Fruit fly (Drosophila melanogaster): ENCODE measurements around the gene Abcd3.

Gene Abcd3

dm6 chrX:19762167-19762566 lies 11.6 kb downstream of the Abcd3 start (continued):
- TF ChIP-seq HmgZ (tag; optimal IDR thresholded peaks at IDR 0.05), result peak; percentile 49
- peak; percentile 65 for TF ChIP-seq bbx (GFP tag; IDR thresholded peaks at IDR 0.05; ENCODE audit: partially characterized antibody)
- TF ChIP-seq CG7271 (tag; optimal IDR thresholded peaks at IDR 0.05), result no peak
- no peak for TF ChIP-seq h (optimal IDR thresholded peaks at IDR 0.05)
- no peak for TF ChIP-seq ewg (GFP tag; optimal IDR thresholded peaks at IDR 0.05)
- TF ChIP-seq CG2199 (GFP tag; IDR thresholded peaks at IDR 0.05), result no peak
- TF ChIP-seq CG17361 (GFP tag; IDR thresholded peaks at IDR 0.05), result no peak
- TF ChIP-seq CG6254 (GFP tag; optimal IDR thresholded peaks at IDR 0.05), result no peak
- TF ChIP-seq trem (tag; optimal IDR thresholded peaks at IDR 0.05), result peak; percentile 23
- TF ChIP-seq gfzf (GFP tag; optimal IDR thresholded peaks at IDR 0.05), result peak; percentile 22
- TF ChIP-seq CG31388 (GFP tag; optimal IDR thresholded peaks at IDR 0.05), result no peak
- TF ChIP-seq tap (tag; optimal IDR thresholded peaks at IDR 0.05), result no peak
- no peak for TF ChIP-seq CG1792 (GFP tag; optimal IDR thresholded peaks at IDR 0.05)
- TF ChIP-seq Hand (GFP tag; optimal IDR thresholded peaks at IDR 0.05), result no peak
- peak; percentile 92 for TF ChIP-seq Dp (GFP tag; optimal IDR thresholded peaks at IDR 0.05)
- TF ChIP-seq CG14710 (tag; optimal IDR thresholded peaks at IDR 0.05), result peak; percentile 42
- peak; percentile 40; the same call in 1 of the 2 replicates for TF ChIP-seq slbo (GFP tag; IDR thresholded peaks at IDR 0.05)
- TF ChIP-seq CG5180 (GFP tag; optimal IDR thresholded peaks at IDR 0.05), result no peak
- TF ChIP-seq CG7357 (GFP tag; IDR thresholded peaks at IDR 0.05), result no peak
- TF ChIP-seq peb (GFP tag; IDR thresholded peaks at IDR 0.05), result no peak
- TF ChIP-seq Hr78 (GFP tag; optimal IDR thresholded peaks at IDR 0.05), result no peak
- no peak for TF ChIP-seq bsh (GFP tag; optimal IDR thresholded peaks at IDR 0.05)
- TF ChIP-seq CG4730 (GFP tag; IDR thresholded peaks at IDR 0.05), result no peak
- TF ChIP-seq lmd (GFP tag; IDR thresholded peaks at IDR 0.05), result no peak
- TF ChIP-seq CG8290 (GFP tag; optimal IDR thresholded peaks at IDR 0.05), result peak; percentile 18
- TF ChIP-seq CG8290 (tag; optimal IDR thresholded peaks at IDR 0.05), result peak in 1 of 2 experiments; percentile 37
- TF ChIP-seq CG31441 (GFP tag; IDR thresholded peaks at IDR 0.05), result no peak
- TF ChIP-seq Ets97D (GFP tag; optimal IDR thresholded peaks at IDR 0.05), result peak; percentile 64
- TF ChIP-seq Fer2 (tag; optimal IDR thresholded peaks at IDR 0.05), result no peak
- TF ChIP-seq Ada2b (GFP tag; IDR thresholded peaks at IDR 0.05), result no peak
- TF ChIP-seq Bteb2 (GFP tag; optimal IDR thresholded peaks at IDR 0.05), result no peak
- no peak for TF ChIP-seq zfh1 (GFP tag; IDR thresholded peaks at IDR 0.05)
- TF ChIP-seq stwl (tag; optimal IDR thresholded peaks at IDR 0.05), result peak; percentile 53
- peak; percentile 50 for TF ChIP-seq MBD-R2 (GFP tag; IDR thresholded peaks at IDR 0.05)
- TF ChIP-seq slou (GFP tag; optimal IDR thresholded peaks at IDR 0.05), result no peak
- no peak for TF ChIP-seq nerfin-1 (tag; optimal IDR thresholded peaks at IDR 0.05)
- no peak for TF ChIP-seq GATAe (GFP tag; conservative IDR thresholded peaks at IDR 0.05)
- TF ChIP-seq HLH3B (GFP tag; IDR thresholded peaks at IDR 0.05), result no peak
- TF ChIP-seq Med (GFP tag), result peak; percentile 86
- no peak; the same call in 2 of the 3 replicates for TF ChIP-seq knrl (GFP tag; IDR thresholded peaks at IDR 0.05; ENCODE audit: partially characterized antibody)
- no peak for TF ChIP-seq Xrp1 (GFP tag; IDR thresholded peaks at IDR 0.05)
- no peak for TF ChIP-seq nau (GFP tag; optimal IDR thresholded peaks at IDR 0.05)
- TF ChIP-seq Ets65A (GFP tag), result no peak
- peak; percentile 13 for TF ChIP-seq phol (tag; optimal IDR thresholded peaks at IDR 0.05)
- TF ChIP-seq CG16779 (GFP tag; IDR thresholded peaks at IDR 0.05), result no peak
- TF ChIP-seq fd3F (GFP tag; optimal IDR thresholded peaks at IDR 0.05), result no peak
- no peak for TF ChIP-seq ab (GFP tag; optimal IDR thresholded peaks at IDR 0.05)
- TF ChIP-seq grau (tag; optimal IDR thresholded peaks at IDR 0.05), result no peak
- no peak for TF ChIP-seq Nf-YB (GFP tag; optimal IDR thresholded peaks at IDR 0.05)
- TF ChIP-seq CG6791 (GFP tag; IDR thresholded peaks at IDR 0.05; ENCODE audit: partially characterized antibody), result peak; percentile 54; the same call in 1 of the 3 replicates
- no peak for TF ChIP-seq CG30020 (tag; optimal IDR thresholded peaks at IDR 0.05)
- TF ChIP-seq Dad (GFP tag; optimal IDR thresholded peaks at IDR 0.05), result peak; percentile 9
